Fruit fly (Drosophila melanogaster) Kc167 (cell line): Measurements from ENCODE around the gene CG14568.

ENCODE experiments used
- Myc ChIP-seq: fragments of >200 bp; optimal IDR thresholded peaks from 2 replicates; lab custom pipeline; 2017; ENCODE audit warnings: missing external identifiers
- Sin3A ChIP-seq: fragments of >200 bp; optimal IDR thresholded peaks from 2 replicates; lab custom pipeline; 2018; ENCODE audit warnings: missing external identifiers
- h ChIP-seq: fragments of >200 bp; optimal IDR thresholded peaks from 3 replicates; lab custom pipeline; 2018; ENCODE audit warnings: missing external identifiers
- insv ChIP-seq: fragments of >200 bp; optimal IDR thresholded peaks from 3 replicates; lab custom pipeline; 2018; ENCODE audit warnings: missing external identifiers
- psq ChIP-seq: fragments of >200 bp; optimal IDR thresholded peaks from 2 replicates; lab custom pipeline; 2017; ENCODE audit warnings: missing external identifiers
- ttk ChIP-seq: sonication (Bioruptor generic); optimal IDR thresholded peaks from 2 replicates; lab custom pipeline; 2017; ENCODE audit warnings: missing external identifiers

Gene CG14568

DNA sequence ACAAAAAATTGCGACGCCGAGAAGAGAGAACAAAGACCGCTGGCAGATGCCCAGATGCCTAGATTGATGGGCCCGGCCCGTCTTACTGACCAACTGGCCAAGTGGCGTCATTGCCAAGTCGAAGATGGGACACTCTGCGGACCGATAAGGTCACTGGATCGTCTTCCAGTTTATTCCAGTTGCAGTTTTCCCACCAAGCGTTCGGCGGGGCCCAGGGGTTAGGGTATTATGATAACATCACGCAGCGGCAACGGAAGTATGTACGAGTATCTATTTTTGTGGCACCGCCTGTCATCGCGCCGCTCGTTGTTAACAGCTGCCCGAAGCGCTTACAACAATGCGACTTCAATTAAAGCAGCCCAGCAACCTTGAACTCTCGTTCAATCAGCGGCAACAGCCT is 33.2 kb downstream of the CG14568 start:
- no peak for TF ChIP-seq Myc (lab: Kevin White, UChicago)
- TF ChIP-seq Sin3A (lab: Kevin White, UChicago): no peak
- TF ChIP-seq psq (lab: Kevin White, UChicago): no peak
- TF ChIP-seq insv (lab: Kevin White, UChicago): no peak
- no peak for TF ChIP-seq h (lab: Kevin White, UChicago)
- no peak for TF ChIP-seq ttk (lab: Kevin White, UChicago)

- TF ChIP-seq ttk (lab: Kevin White, UChicago) (no peak), psq (lab: Kevin White, UChicago) (no peak), insv (lab: Kevin White, UChicago) (no peak), Myc (lab: Kevin White, UChicago) (no peak), Sin3A (lab: Kevin White, UChicago) (no peak), h (lab: Kevin White, UChicago) (no peak)
Measured at dm6 chr3L:21694647-21695046, 38.6 kb downstream of the CG14568 start.

dm6 chr3L:21688607-21689129 is 44.6 kb downstream of the CG14568 start:
- TF ChIP-seq h (lab: Kevin White, UChicago) (no peak), Myc (lab: Kevin White, UChicago) (no peak), insv (lab: Kevin White, UChicago) (no peak), ttk (lab: Kevin White, UChicago) (no peak), Sin3A (lab: Kevin White, UChicago) (no peak), psq (lab: Kevin White, UChicago) (no peak)

DNA sequence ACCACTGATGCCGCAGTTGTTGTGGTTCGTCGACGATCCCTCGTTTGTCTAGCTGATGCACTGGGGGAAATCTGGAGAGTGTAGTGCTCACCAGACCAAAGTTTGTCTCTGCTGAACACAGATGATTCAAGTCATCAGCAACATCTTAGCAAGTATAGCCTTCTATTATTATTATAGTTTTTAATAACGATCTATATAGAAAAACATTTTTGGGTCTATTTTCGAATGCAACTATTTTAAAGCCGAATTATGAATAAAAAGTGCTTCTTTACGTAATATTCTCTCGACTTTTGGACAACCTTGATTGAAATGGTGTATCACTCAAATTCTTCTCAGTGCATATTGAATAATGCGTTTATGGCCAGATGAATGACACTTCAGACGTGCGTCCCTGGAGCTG is 47.5 kb downstream of the CG14568 start:
- TF ChIP-seq insv (lab: Kevin White, UChicago) (no peak), ttk (lab: Kevin White, UChicago) (no peak), Sin3A (lab: Kevin White, UChicago) (no peak), psq (lab: Kevin White, UChicago) (no peak), h (lab: Kevin White, UChicago) (no peak), Myc (lab: Kevin White, UChicago) (no peak)

DNA sequence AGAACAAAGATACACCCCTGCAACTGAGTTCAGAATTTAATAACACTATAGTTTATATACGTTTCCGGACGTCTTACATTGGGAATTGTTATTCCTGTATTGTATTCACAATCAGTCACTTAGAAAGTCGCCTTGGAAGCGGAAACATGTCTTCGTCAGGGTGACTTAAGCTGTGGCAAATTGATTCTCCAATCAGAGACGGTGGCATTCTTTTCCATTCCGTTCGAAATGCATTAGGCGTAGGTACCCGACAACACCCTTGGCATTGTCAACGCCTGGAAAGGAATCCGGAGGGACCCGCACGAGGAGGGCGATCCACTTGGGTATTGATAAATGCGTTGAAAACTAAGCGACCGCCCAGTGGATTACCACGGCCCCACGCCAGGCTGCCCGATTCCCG is 49.3 kb downstream of the CG14568 start, which contains the start of gene Sfp78E:
Gene Sfp78E, minus strand, starts transcription at position 101 of the 400 bp plus-strand sequence.
- no peak for TF ChIP-seq psq (lab: Kevin White, UChicago)
- TF ChIP-seq Myc (lab: Kevin White, UChicago): no peak
- TF ChIP-seq insv (lab: Kevin White, UChicago): no peak
- TF ChIP-seq h (lab: Kevin White, UChicago): no peak
- TF ChIP-seq ttk (lab: Kevin White, UChicago): no peak
- no peak for TF ChIP-seq Sin3A (lab: Kevin White, UChicago)
